Comparison of ENCODE assay signal across 1 fruit fly cellular context in the genomic region with DNA sequence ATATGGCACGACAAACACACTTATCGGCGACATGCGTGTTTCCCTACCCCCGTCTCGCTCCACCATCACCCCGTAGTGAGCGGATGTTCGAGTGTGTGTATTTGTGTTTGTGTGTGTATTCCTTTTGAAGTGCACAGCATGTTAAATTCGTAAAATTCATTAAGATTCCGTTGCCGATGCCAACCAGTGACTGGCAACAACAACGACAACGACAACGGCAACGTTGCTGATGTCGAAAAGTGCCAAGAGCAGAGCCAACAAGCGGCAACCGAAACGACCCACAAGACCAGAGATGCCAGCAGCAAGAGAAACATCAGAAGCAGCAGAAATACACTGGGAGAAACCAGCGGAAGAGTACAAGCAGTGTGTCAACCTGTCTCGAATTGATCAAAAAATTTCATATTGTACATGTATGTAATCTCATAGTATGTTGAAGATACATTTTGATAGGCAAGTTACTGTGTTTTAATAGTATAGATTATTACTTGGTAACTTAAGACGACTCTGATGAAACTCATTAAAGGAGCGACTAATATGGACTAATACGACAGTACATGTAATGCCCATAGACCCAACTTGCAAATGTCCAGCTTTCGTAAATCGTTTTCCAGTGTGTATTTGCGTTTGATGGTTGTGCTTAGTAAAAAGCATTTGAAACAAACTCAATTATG.
TF ChIP-seq lines count a peak whose summit lies in the region.

No protein-coding gene starts in this region.

TF ChIP-seq in whole organism, embryonic, 481 proteins besides CTCF, POLR2A, EP300 and RAD21 (continued from another document and continues in another):
- TF ChIP-seq Hr51 (GFP tag; optimal IDR thresholded peaks at IDR 0.05; lab: Kevin White, UChicago): peak in 1 of 2 experiments; percentile 65
- TF ChIP-seq Hr39 (optimal IDR thresholded peaks at IDR 0.05; lab: Kevin White, UChicago): no peak
- TF ChIP-seq jumu (GFP tag; optimal IDR thresholded peaks at IDR 0.05; lab: Kevin White, UChicago): peak; percentile 21
- TF ChIP-seq zfh1 (GFP tag; IDR thresholded peaks at IDR 0.05; lab: Robert Waterston, UW): peak; percentile 26; the same call in 1 of the 3 replicates
- TF ChIP-seq otp (GFP tag; IDR thresholded peaks at IDR 0.05; lab: Robert Waterston, UW): no peak
- TF ChIP-seq CG2875 (GFP tag; optimal IDR thresholded peaks at IDR 0.05; lab: Kevin White, UChicago): no peak
- peak; percentile 2 for TF ChIP-seq chn (GFP tag; optimal IDR thresholded peaks at IDR 0.05; lab: Kevin White, UChicago)
- TF ChIP-seq D (optimal IDR thresholded peaks at IDR 0.05; lab: Kevin White, UChicago): no peak
- TF ChIP-seq D (GFP tag; optimal IDR thresholded peaks at IDR 0.05; lab: Kevin White, UChicago): peak; percentile 32
- no peak for TF ChIP-seq sr (GFP tag; IDR thresholded peaks at IDR 0.05; lab: Robert Waterston, UW)
- TF ChIP-seq Spps (tag; optimal IDR thresholded peaks at IDR 0.05; lab: Kevin White, UChicago): no peak
- TF ChIP-seq scrt (GFP tag; optimal IDR thresholded peaks at IDR 0.05; lab: Kevin White, UChicago): no peak
- no peak for TF ChIP-seq crp (GFP tag; optimal IDR thresholded peaks at IDR 0.05; lab: Kevin White, UChicago)
- no peak for TF ChIP-seq slou (GFP tag; optimal IDR thresholded peaks at IDR 0.05; lab: Kevin White, UChicago)
- no peak for TF ChIP-seq CkIIα-i1 (GFP tag; IDR thresholded peaks at IDR 0.05; lab: Robert Waterston, UW)
- peak; percentile 66 for TF ChIP-seq Asciz (GFP tag; optimal IDR thresholded peaks at IDR 0.05; lab: Kevin White, UChicago)
- peak; percentile 50 for TF ChIP-seq Drgx (GFP tag; IDR thresholded peaks at IDR 0.05; lab: Robert Waterston, UW)
- no peak for TF ChIP-seq mam (GFP tag; optimal IDR thresholded peaks at IDR 0.05; lab: Kevin White, UChicago)
- TF ChIP-seq CG9797 (GFP tag; optimal IDR thresholded peaks at IDR 0.05; lab: Kevin White, UChicago): no peak
- peak; percentile 21 for TF ChIP-seq sd (tag; optimal IDR thresholded peaks at IDR 0.05; lab: Kevin White, UChicago)
- no peak for TF ChIP-seq CG8478 (optimal IDR thresholded peaks at IDR 0.05; lab: Kevin White, UChicago)
- no peak for TF ChIP-seq GATAe (GFP tag; conservative IDR thresholded peaks at IDR 0.05; lab: Robert Waterston, UW)
- TF ChIP-seq CG11504 (tag; optimal IDR thresholded peaks at IDR 0.05; lab: Kevin White, UChicago): peak; percentile 58
- TF ChIP-seq CG18619 (GFP tag; optimal IDR thresholded peaks at IDR 0.05; lab: Kevin White, UChicago): peak; percentile 10
- peak; percentile 36 for TF ChIP-seq fd96Cb (tag; optimal IDR thresholded peaks at IDR 0.05; lab: Kevin White, UChicago)
- no peak for TF ChIP-seq CG7963 (GFP tag; IDR thresholded peaks at IDR 0.05; lab: Robert Waterston, UW; ENCODE audit: partially characterized antibody)
- TF ChIP-seq klu (GFP tag; IDR thresholded peaks at IDR 0.05; lab: Robert Waterston, UW): no peak
- TF ChIP-seq CG4282 (GFP tag; optimal IDR thresholded peaks at IDR 0.05; lab: Kevin White, UChicago): no peak
- TF ChIP-seq Dek (tag; optimal IDR thresholded peaks at IDR 0.05; lab: Kevin White, UChicago): no peak
- TF ChIP-seq cg (GFP tag; optimal IDR thresholded peaks at IDR 0.05; lab: Kevin White, UChicago): peak; percentile 78
- 0 out of 2 replicates have a peak, but pooled peaks have one; percentile 19 for TF ChIP-seq ato (GFP tag; IDR thresholded peaks at IDR 0.05; lab: Robert Waterston, UW; ENCODE audit: partially characterized antibody)
- TF ChIP-seq B-H2 (GFP tag; optimal IDR thresholded peaks at IDR 0.05; lab: Kevin White, UChicago): no peak
- TF ChIP-seq Sry-δ (GFP tag; optimal IDR thresholded peaks at IDR 0.05; lab: Kevin White, UChicago): no peak
- peak; percentile 16; the same call in 1 of the 2 replicates for TF ChIP-seq Scr (GFP tag; IDR thresholded peaks at IDR 0.05; lab: Robert Waterston, UW; ENCODE audit: partially characterized antibody)
- TF ChIP-seq Hey (tag; optimal IDR thresholded peaks at IDR 0.05; lab: Kevin White, UChicago): no peak
- TF ChIP-seq CG34224 (GFP tag; IDR thresholded peaks at IDR 0.05; lab: Robert Waterston, UW; ENCODE audit: partially characterized antibody): no peak
- no peak for TF ChIP-seq pfk (GFP tag; optimal IDR thresholded peaks at IDR 0.05; lab: Kevin White, UChicago)
- no peak for TF ChIP-seq CG1647 (GFP tag; optimal IDR thresholded peaks at IDR 0.05; lab: Kevin White, UChicago)
- no peak for TF ChIP-seq dimm (GFP tag; IDR thresholded peaks at IDR 0.05; lab: Robert Waterston, UW)
- TF ChIP-seq zen2 (GFP tag; IDR thresholded peaks at IDR 0.05; lab: Robert Waterston, UW; ENCODE audit: partially characterized antibody): no peak
- TF ChIP-seq CG4617 (GFP tag; optimal IDR thresholded peaks at IDR 0.05; lab: Kevin White, UChicago; ENCODE audit: borderline replicate concordance): no peak
- TF ChIP-seq corto (GFP tag; optimal IDR thresholded peaks at IDR 0.05; lab: Kevin White, UChicago): peak; percentile 78
- peak; percentile 41 for TF ChIP-seq CG4424 (GFP tag; optimal IDR thresholded peaks at IDR 0.05; lab: Kevin White, UChicago)
- no peak for TF ChIP-seq ham (GFP tag; IDR thresholded peaks at IDR 0.05; lab: Robert Waterston, UW)
- no peak for TF ChIP-seq CG1024 (GFP tag; IDR thresholded peaks at IDR 0.05; lab: Robert Waterston, UW)
- TF ChIP-seq CG16813 (GFP tag; IDR thresholded peaks at IDR 0.05; lab: Robert Waterston, UW; ENCODE audit: partially characterized antibody): no peak
- TF ChIP-seq lab (GFP tag; optimal IDR thresholded peaks at IDR 0.05; lab: Kevin White, UChicago): no peak
- 0 out of 2 replicates have a peak, but pooled peaks have one; percentile 9 for TF ChIP-seq CG14667 (GFP tag; IDR thresholded peaks at IDR 0.05; lab: Robert Waterston, UW)
- no peak for TF ChIP-seq seq (GFP tag; IDR thresholded peaks at IDR 0.05; lab: Robert Waterston, UW)
- no peak for TF ChIP-seq CG31365 (tag; optimal IDR thresholded peaks at IDR 0.05; lab: Kevin White, UChicago)
- TF ChIP-seq caup (GFP tag; optimal IDR thresholded peaks at IDR 0.05; lab: Kevin White, UChicago; ENCODE audit: severe bottlenecking): no peak
- no peak for TF ChIP-seq tup (GFP tag; optimal IDR thresholded peaks at IDR 0.05; lab: Kevin White, UChicago)
- TF ChIP-seq CG32767 (GFP tag; IDR thresholded peaks at IDR 0.05; lab: Robert Waterston, UW): no peak
- no peak for TF ChIP-seq Dp (GFP tag; optimal IDR thresholded peaks at IDR 0.05; lab: Kevin White, UChicago)
- TF ChIP-seq inv (GFP tag; IDR thresholded peaks at IDR 0.05; lab: Robert Waterston, UW; ENCODE audit: partially characterized antibody): no peak
- TF ChIP-seq CG4328 (GFP tag; optimal IDR thresholded peaks at IDR 0.05; lab: Kevin White, UChicago): no peak
- no peak for TF ChIP-seq CG10431 (GFP tag; optimal IDR thresholded peaks at IDR 0.05; lab: Kevin White, UChicago)
- peak; percentile 43 for TF ChIP-seq nom (GFP tag; optimal IDR thresholded peaks at IDR 0.05; lab: Kevin White, UChicago)
- TF ChIP-seq CG6683 (GFP tag; optimal IDR thresholded peaks at IDR 0.05; lab: Kevin White, UChicago): no peak
- no peak for TF ChIP-seq CG13287 (GFP tag; IDR thresholded peaks at IDR 0.05; lab: Robert Waterston, UW; ENCODE audit: partially characterized antibody)
- no peak for TF ChIP-seq CG15601 (tag; optimal IDR thresholded peaks at IDR 0.05; lab: Kevin White, UChicago)
- no peak for TF ChIP-seq Lhr (GFP tag; optimal IDR thresholded peaks at IDR 0.05; lab: Kevin White, UChicago)
- no peak for TF ChIP-seq vnd (GFP tag; IDR thresholded peaks at IDR 0.05; lab: Robert Waterston, UW; ENCODE audit: partially characterized antibody)
- TF ChIP-seq kay (GFP tag; optimal IDR thresholded peaks at IDR 0.05; lab: Kevin White, UChicago): no peak
- TF ChIP-seq Tbp (GFP tag; optimal IDR thresholded peaks at IDR 0.05; lab: Kevin White, UChicago): no peak
- no peak for TF ChIP-seq C15 (GFP tag; IDR thresholded peaks at IDR 0.05; lab: Robert Waterston, UW)
- peak; percentile 23 for TF ChIP-seq lilli (GFP tag; optimal IDR thresholded peaks at IDR 0.05; lab: Kevin White, UChicago)
- TF ChIP-seq cwo (GFP tag; optimal IDR thresholded peaks at IDR 0.05; lab: Kevin White, UChicago): no peak
- TF ChIP-seq sens (GFP tag; lab: Kevin White, UChicago): peak; percentile 80
- peak; percentile 28 for TF ChIP-seq CG16815 (GFP tag; optimal IDR thresholded peaks at IDR 0.05; lab: Kevin White, UChicago)
- no peak for TF ChIP-seq CG34376 (GFP tag; optimal IDR thresholded peaks at IDR 0.05; lab: Kevin White, UChicago)
- TF ChIP-seq tin (GFP tag; optimal IDR thresholded peaks at IDR 0.05; lab: Kevin White, UChicago): peak; percentile 2
- TF ChIP-seq CG7745 (tag; optimal IDR thresholded peaks at IDR 0.05; lab: Kevin White, UChicago): no peak
- TF ChIP-seq Ada2b (GFP tag; IDR thresholded peaks at IDR 0.05; lab: Robert Waterston, UW): no peak
- TF ChIP-seq br (optimal IDR thresholded peaks at IDR 0.05; lab: Kevin White, UChicago): no peak
- peak; percentile 64 for TF ChIP-seq CG10979 (tag; optimal IDR thresholded peaks at IDR 0.05; lab: Kevin White, UChicago)
- no peak for TF ChIP-seq CG12299 (tag; optimal IDR thresholded peaks at IDR 0.05; lab: Kevin White, UChicago)
- no peak for TF ChIP-seq CG5180 (GFP tag; optimal IDR thresholded peaks at IDR 0.05; lab: Kevin White, UChicago)
- no peak for TF ChIP-seq CG6272 (GFP tag; IDR thresholded peaks at IDR 0.05; lab: Robert Waterston, UW)
- peak; percentile 13 for TF ChIP-seq CG11723 (GFP tag; optimal IDR thresholded peaks at IDR 0.05; lab: Kevin White, UChicago)
- TF ChIP-seq hth (optimal IDR thresholded peaks at IDR 0.05; lab: Kevin White, UChicago): no peak
- no peak for TF ChIP-seq CG13123 (GFP tag; optimal IDR thresholded peaks at IDR 0.05; lab: Kevin White, UChicago)
- no peak for TF ChIP-seq Optix (GFP tag; IDR thresholded peaks at IDR 0.05; lab: Robert Waterston, UW)
- peak; percentile 7; the same call in 1 of the 3 replicates for TF ChIP-seq so (GFP tag; IDR thresholded peaks at IDR 0.05; lab: Robert Waterston, UW)
- no peak for TF ChIP-seq CG42726 (GFP tag; IDR thresholded peaks at IDR 0.05; lab: Robert Waterston, UW; ENCODE audit: partially characterized antibody)
- TF ChIP-seq grn (GFP tag; optimal IDR thresholded peaks at IDR 0.05; lab: Kevin White, UChicago): no peak
- TF ChIP-seq z (GFP tag; IDR thresholded peaks at IDR 0.05; lab: Robert Waterston, UW): no peak
- TF ChIP-seq CG10209 (GFP tag; optimal IDR thresholded peaks at IDR 0.05; lab: Kevin White, UChicago): peak; percentile 12
- TF ChIP-seq CG2129 (GFP tag; IDR thresholded peaks at IDR 0.05; lab: Robert Waterston, UW; ENCODE audit: partially characterized antibody): no peak
- TF ChIP-seq CG8388 (GFP tag; optimal IDR thresholded peaks at IDR 0.05; lab: Kevin White, UChicago): peak; percentile 37
- TF ChIP-seq CG7987 (GFP tag; optimal IDR thresholded peaks at IDR 0.05; lab: Kevin White, UChicago): no peak
- no peak for TF ChIP-seq CG32532 (GFP tag; IDR thresholded peaks at IDR 0.05; lab: Robert Waterston, UW)
- TF ChIP-seq Med (GFP tag; lab: Kevin White, UChicago): peak; percentile 85
- peak; percentile 9 for TF ChIP-seq CG10543 (GFP tag; optimal IDR thresholded peaks at IDR 0.05; lab: Kevin White, UChicago)
- TF ChIP-seq onecut (GFP tag; IDR thresholded peaks at IDR 0.05; lab: Robert Waterston, UW): peak; percentile 48; the same call in 1 of the 2 replicates
- TF ChIP-seq ap (GFP tag; IDR thresholded peaks at IDR 0.05; lab: Robert Waterston, UW): 0 out of 2 replicates have a peak, but pooled peaks have one; percentile 3
- peak; percentile 74 for TF ChIP-seq zen (tag; optimal IDR thresholded peaks at IDR 0.05; lab: Kevin White, UChicago)
- no peak for TF ChIP-seq CG17802 (tag; optimal IDR thresholded peaks at IDR 0.05; lab: Kevin White, UChicago)
- TF ChIP-seq CG2199 (GFP tag; IDR thresholded peaks at IDR 0.05; lab: Robert Waterston, UW): peak; percentile 67; the same call in 1 of the 3 replicates
- no peak for TF ChIP-seq CG12155 (GFP tag; optimal IDR thresholded peaks at IDR 0.05; lab: Kevin White, UChicago)
- no peak for TF ChIP-seq Six4 (GFP tag; optimal IDR thresholded peaks at IDR 0.05; lab: Kevin White, UChicago)
- TF ChIP-seq D19B (GFP tag; optimal IDR thresholded peaks at IDR 0.05; lab: Kevin White, UChicago): no peak
- TF ChIP-seq CG17359 (tag; optimal IDR thresholded peaks at IDR 0.05; lab: Kevin White, UChicago): peak; percentile 42
- TF ChIP-seq vfl (GFP tag; optimal IDR thresholded peaks at IDR 0.05; lab: Kevin White, UChicago): no peak
- no peak for TF ChIP-seq unc-4 (GFP tag; IDR thresholded peaks at IDR 0.05; lab: Robert Waterston, UW; ENCODE audit: partially characterized antibody)
- no peak for TF ChIP-seq CG5953 (GFP tag; IDR thresholded peaks at IDR 0.05; lab: Robert Waterston, UW)
- peak; percentile 69 for TF ChIP-seq chm (GFP tag; IDR thresholded peaks at IDR 0.05; lab: Robert Waterston, UW)
- no peak; the same call in 1 of the 2 replicates for TF ChIP-seq HLH3B (GFP tag; IDR thresholded peaks at IDR 0.05; lab: Robert Waterston, UW)
- TF ChIP-seq CG1792 (GFP tag; optimal IDR thresholded peaks at IDR 0.05; lab: Kevin White, UChicago): no peak
- TF ChIP-seq Hr3 (GFP tag; optimal IDR thresholded peaks at IDR 0.05; lab: Kevin White, UChicago): no peak
- TF ChIP-seq CoRest (tag; optimal IDR thresholded peaks at IDR 0.05; lab: Kevin White, UChicago): peak; percentile 43
- TF ChIP-seq jigr1 (GFP tag; IDR thresholded peaks at IDR 0.05; lab: Robert Waterston, UW): no peak
- no peak for TF ChIP-seq CG2116 (GFP tag; optimal IDR thresholded peaks at IDR 0.05; lab: Kevin White, UChicago)
- peak; percentile 12 for TF ChIP-seq CG12236 (GFP tag; optimal IDR thresholded peaks at IDR 0.05; lab: Kevin White, UChicago)
- no peak for TF ChIP-seq nerfin-1 (tag; optimal IDR thresholded peaks at IDR 0.05; lab: Kevin White, UChicago)
- TF ChIP-seq Poxn (GFP tag; IDR thresholded peaks at IDR 0.05; lab: Robert Waterston, UW): no peak
- TF ChIP-seq tx (GFP tag; optimal IDR thresholded peaks at IDR 0.05; lab: Kevin White, UChicago): no peak
- TF ChIP-seq sens-2 (GFP tag; IDR thresholded peaks at IDR 0.05; lab: Robert Waterston, UW): 0 out of 2 replicates have a peak, but pooled peaks have one; percentile 21
- no peak for TF ChIP-seq aop (GFP tag; IDR thresholded peaks at IDR 0.05; lab: Robert Waterston, UW)
- TF ChIP-seq bsh (GFP tag; optimal IDR thresholded peaks at IDR 0.05; lab: Kevin White, UChicago): peak; percentile 24 to 41
- no peak for TF ChIP-seq rib (GFP tag; IDR thresholded peaks at IDR 0.05; lab: Robert Waterston, UW)
- TF ChIP-seq repo (GFP tag; optimal IDR thresholded peaks at IDR 0.05; lab: Kevin White, UChicago): no peak
- no peak for TF ChIP-seq ase (GFP tag; IDR thresholded peaks at IDR 0.05; lab: Robert Waterston, UW)
- peak; percentile 31 for TF ChIP-seq org-1 (GFP tag; optimal IDR thresholded peaks at IDR 0.05; lab: Kevin White, UChicago)
- no peak for TF ChIP-seq Aef1 (GFP tag; IDR thresholded peaks at IDR 0.05; lab: Robert Waterston, UW)
- TF ChIP-seq ara (GFP tag; IDR thresholded peaks at IDR 0.05; lab: Robert Waterston, UW): no peak
